Worm (Caenorhabditis elegans) whole organism, L3 larva: ENCODE measurements around the gene srv-22.

Experiments used
- ZK546.5 ChIP-seq: sonication (generic microtip); optimal IDR thresholded peaks from 2 replicates; lab custom pipeline; 2017; ENCODE audit warnings: missing biosample characterization, missing genetic modification characterization
- aly-2 ChIP-seq: fragments of 150-350 bp; optimal IDR thresholded peaks from 2 replicates; lab custom pipeline; 2014; ENCODE audit warnings: missing biosample characterization, missing genetic modification characterization
- ceh-16 ChIP-seq: sonication (generic microtip); optimal IDR thresholded peaks from 2 replicates; lab custom pipeline; 2017; ENCODE audit warnings: missing biosample characterization, missing genetic modification characterization
- ceh-28 ChIP-seq: fragments of 150-350 bp; optimal IDR thresholded peaks from 2 replicates; lab custom pipeline; 2014; ENCODE audit warnings: missing biosample characterization, missing genetic modification reagents, missing genetic modification characterization
- ceh-82 ChIP-seq: fragments of 150-350 bp; optimal IDR thresholded peaks from 2 replicates; lab custom pipeline; 2014; ENCODE audit warnings: missing biosample characterization, missing genetic modification characterization
- ceh-9 ChIP-seq: sonication (generic microtip); optimal IDR thresholded peaks from 2 replicates; lab custom pipeline; 2018; ENCODE audit warnings: missing biosample characterization, missing genetic modification characterization
- daf-12 ChIP-seq: fragments of 150-350 bp; optimal IDR thresholded peaks from 2 replicates; lab custom pipeline; 2014; ENCODE audit warnings: missing biosample characterization, missing genetic modification reagents, missing genetic modification characterization
- egl-5 ChIP-seq: fragments of 150-350 bp; optimal IDR thresholded peaks from 2 replicates; lab custom pipeline; 2017; ENCODE audit warnings: missing biosample characterization, missing genetic modification reagents, missing genetic modification characterization, inconsistent platforms
- elt-1 ChIP-seq: fragments of 150-350 bp; optimal IDR thresholded peaks from 2 replicates; lab custom pipeline; 2014; ENCODE audit warnings: missing biosample characterization, missing genetic modification characterization
- eor-1 ChIP-seq, 2 experiments: fragments of 150-350 bp; optimal IDR thresholded peaks; 2 replicates each; lab custom pipeline; 2014 to 2018; ENCODE audit warnings: missing biosample characterization in 2 of 2, missing genetic modification characterization in 2 of 2
- fkh-2 ChIP-seq: fragments of 150-350 bp; optimal IDR thresholded peaks from 2 replicates; lab custom pipeline; 2014; ENCODE audit warnings: missing biosample characterization, missing genetic modification reagents, missing genetic modification characterization
- hmg-11 ChIP-seq: sonication (generic microtip); optimal IDR thresholded peaks from 2 replicates; lab custom pipeline; 2016; ENCODE audit warnings: missing genetic modification characterization, missing compliant biosample characterization
- jun-1 ChIP-seq: fragments of 150-350 bp; optimal IDR thresholded peaks from 2 replicates; lab custom pipeline; 2014; ENCODE audit warnings: missing biosample characterization, missing genetic modification reagents, missing genetic modification characterization
- lin-39 ChIP-seq: fragments of 150-350 bp; optimal IDR thresholded peaks from 2 replicates; lab custom pipeline; 2018; ENCODE audit warnings: missing biosample characterization, missing genetic modification reagents, missing genetic modification characterization
- lsy-12 ChIP-seq: sonication (generic microtip); optimal IDR thresholded peaks from 2 replicates; lab custom pipeline; 2016; ENCODE audit warnings: mild to moderate bottlenecking, missing genetic modification characterization, missing compliant biosample characterization
- mml-1 ChIP-seq: fragments of 150-350 bp; sonication (generic microtip); optimal IDR thresholded peaks from 3 replicates; lab custom pipeline; 2014; ENCODE audit warnings: missing biosample characterization, missing genetic modification characterization
- nfya-1 ChIP-seq: sonication (generic microtip); optimal IDR thresholded peaks from 2 replicates; lab custom pipeline; 2017; ENCODE audit warnings: missing genetic modification characterization, mild to moderate bottlenecking, missing compliant biosample characterization, antibody characterized with exemption, moderate library complexity; ENCODE audit not compliant: insufficient read depth
- nhr-12 ChIP-seq: fragments of 150-350 bp; optimal IDR thresholded peaks from 2 replicates; lab custom pipeline; 2014; ENCODE audit warnings: missing biosample characterization, missing genetic modification characterization
- nhr-23 ChIP-seq: fragments of 150-350 bp; optimal IDR thresholded peaks from 2 replicates; lab custom pipeline; 2014; ENCODE audit warnings: missing biosample characterization, missing genetic modification reagents, missing genetic modification characterization
- nhr-237 ChIP-seq: fragments of 150-350 bp; optimal IDR thresholded peaks from 2 replicates; lab custom pipeline; 2014; ENCODE audit warnings: missing biosample characterization, missing genetic modification characterization
- nhr-28 ChIP-seq: fragments of 150-350 bp; optimal IDR thresholded peaks from 2 replicates; lab custom pipeline; 2014; ENCODE audit warnings: missing biosample characterization, missing genetic modification characterization
- nhr-43 ChIP-seq: sonication (generic microtip); optimal IDR thresholded peaks from 2 replicates; lab custom pipeline; 2016; ENCODE audit warnings: mild to moderate bottlenecking, missing genetic modification characterization, missing compliant biosample characterization; ENCODE audit not compliant: poor library complexity, severe bottlenecking
- pqm-1 ChIP-seq: fragments of 150-350 bp; optimal IDR thresholded peaks from 2 replicates; lab custom pipeline; 2017; ENCODE audit warnings: missing biosample characterization, missing genetic modification characterization, inconsistent platforms
- snpc-4 ChIP-seq: fragments of 150-350 bp; optimal IDR thresholded peaks from 2 replicates; lab custom pipeline; 2014; ENCODE audit warnings: missing biosample characterization, missing genetic modification characterization
- unc-62 ChIP-seq: fragments of 150-350 bp; sonication (generic microtip); optimal IDR thresholded peaks from 4 replicates; lab custom pipeline; 2014; ENCODE audit warnings: missing biosample characterization, missing genetic modification reagents, missing genetic modification characterization
- zag-1 ChIP-seq: fragments of 150-350 bp; optimal IDR thresholded peaks from 2 replicates; lab custom pipeline; 2014; ENCODE audit warnings: missing biosample characterization, missing genetic modification characterization
- ztf-4 ChIP-seq: fragments of 150-350 bp; optimal IDR thresholded peaks from 2 replicates; lab custom pipeline; 2014; ENCODE audit warnings: missing biosample characterization, missing genetic modification characterization

The srv-22 gene

DNA sequence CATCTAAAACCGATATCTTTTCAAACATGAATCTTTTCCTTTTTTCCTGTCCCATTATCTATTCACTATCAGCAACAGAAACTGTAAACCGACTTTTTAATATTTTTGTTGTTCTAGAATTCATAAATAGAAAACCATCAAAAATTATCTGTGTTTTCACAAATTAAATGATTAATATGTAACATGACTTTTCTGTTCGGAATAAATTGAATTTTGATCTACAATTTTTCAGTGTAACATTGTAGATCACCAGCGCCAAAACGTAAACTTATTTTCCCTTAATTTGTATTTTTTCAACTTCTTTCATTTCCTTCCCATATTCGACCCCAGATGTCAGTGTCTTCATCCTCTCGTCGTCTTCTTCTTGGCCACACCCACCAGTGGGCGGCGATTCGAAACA, 11.5 kb upstream of the srv-22 start, which contains the start of gene H04M03.3:
TSS of gene H04M03.3 (plus strand) at position 301 of the 400 bp plus-strand sequence.
- TF ChIP-seq snpc-4 (tag; lab: Kevin White, UChicago) (no peak), mml-1 (tag; lab: Kevin White, UChicago) (no peak), ceh-28 (tag; lab: Kevin White, UChicago) (no peak), lsy-12 (tag; lab: Kevin White, UChicago) (no peak)

DNA sequence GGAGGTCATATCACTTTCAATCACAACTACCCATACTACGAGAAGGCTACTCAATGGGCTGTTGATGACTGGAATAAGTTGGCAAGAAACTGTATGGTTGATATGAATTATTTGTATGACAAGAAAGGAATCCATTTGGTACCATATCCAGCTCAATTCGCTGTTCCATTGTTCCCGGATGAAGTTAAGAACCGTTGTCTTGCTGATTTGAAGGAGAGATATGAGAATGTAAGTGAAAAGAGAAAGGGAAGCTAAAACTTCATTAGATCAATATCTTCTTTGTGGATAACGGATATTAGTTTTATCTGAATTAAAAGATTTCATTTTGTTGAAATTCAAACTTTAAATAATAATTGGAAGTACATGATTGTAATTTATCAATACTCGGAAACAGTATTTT, 6.9 kb upstream of the srv-22 start:
- TF ChIP-seq egl-5 (no peak), ztf-4 (tag; lab: Kevin White, UChicago) (no peak)

DNA sequence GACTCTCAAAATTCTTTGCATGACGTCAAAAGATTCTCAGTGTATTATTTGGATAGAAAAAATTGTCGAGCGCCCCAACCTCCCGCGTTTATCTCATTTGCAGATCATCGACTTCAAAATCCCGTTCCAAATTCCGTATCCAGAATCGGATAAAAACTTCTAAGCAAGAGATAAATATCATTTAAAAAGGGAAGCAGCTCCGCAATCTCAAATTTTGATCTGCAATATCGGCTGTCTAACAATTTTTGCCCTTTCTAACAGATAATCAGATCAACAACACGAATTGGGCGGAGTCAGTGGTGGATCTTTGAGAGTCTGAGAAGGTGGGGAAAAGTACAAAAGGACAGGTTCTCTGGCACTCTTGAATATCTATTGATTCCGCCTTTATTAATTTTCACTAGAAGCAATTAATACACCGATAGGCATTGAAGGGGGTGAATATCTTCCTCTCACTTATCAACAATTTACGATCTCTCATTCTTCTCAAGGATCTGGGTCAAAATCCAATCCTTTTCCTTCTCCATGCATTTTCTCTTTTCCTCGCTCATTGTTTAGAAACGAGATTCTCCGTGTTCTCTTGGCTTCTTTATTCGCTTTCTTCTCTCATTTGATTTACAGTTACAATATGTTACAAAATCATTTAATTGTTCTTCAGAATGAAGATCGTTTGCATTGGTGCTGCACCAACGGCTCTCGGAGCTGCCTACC, 5.6 kb upstream of the srv-22 start, which contains the start of gene glf-1:
TSS of gene glf-1 (plus strand) at position 656 of the 708 bp plus-strand sequence.
- TF ChIP-seq nhr-23 (tag; lab: Kevin White, UChicago), result peak; percentile 30
- peak; percentile 1 for TF ChIP-seq nhr-43 (tag; lab: Kevin White, UChicago)
- TF ChIP-seq nhr-237, result no peak
- no peak for TF ChIP-seq fkh-2
- TF ChIP-seq elt-1 (tag; lab: Kevin White, UChicago), result peak; percentile 84
- TF ChIP-seq, all 47 proteins: peak for 3

DNA sequence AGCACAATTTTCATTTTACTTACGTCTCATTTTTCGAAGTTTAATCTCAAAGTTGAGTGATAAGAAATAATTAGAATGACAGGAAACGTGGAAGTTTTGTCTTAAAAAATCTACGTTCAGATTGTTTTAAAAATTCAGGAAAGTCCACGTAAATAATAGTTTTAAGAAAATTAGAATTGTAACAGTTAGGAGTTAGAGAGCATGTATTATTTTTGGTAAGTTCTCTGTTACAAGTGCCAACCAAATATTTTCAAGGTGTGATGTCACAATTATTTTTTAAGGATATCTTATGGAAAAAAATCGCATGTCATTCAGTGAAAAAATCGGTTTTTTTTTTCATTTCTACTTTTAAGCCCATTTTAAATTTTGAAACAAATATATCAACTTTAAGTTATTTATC, 4.7 kb upstream of the srv-22 start, which contains the start of gene H04M03.11:
TSS of gene H04M03.11 (minus strand) at position 101 of the 400 bp plus-strand sequence.
- no peak for TF ChIP-seq nhr-43 (tag; lab: Kevin White, UChicago)
- no peak for TF ChIP-seq hmg-11 (tag; lab: Kevin White, UChicago)
- no peak for TF ChIP-seq nhr-28 (tag; lab: Kevin White, UChicago)
- TF ChIP-seq zag-1 (tag; lab: Kevin White, UChicago), result no peak
- TF ChIP-seq nhr-23 (tag; lab: Kevin White, UChicago), result no peak
- TF ChIP-seq eor-1 (tag; optimal IDR thresholded peaks at IDR 0.05; lab: Kevin White, UChicago), result no peak
- TF ChIP-seq ceh-9 (tag; lab: Kevin White, UChicago), result no peak
- no peak for TF ChIP-seq daf-12 (tag; lab: Kevin White, UChicago)
- no peak for TF ChIP-seq ztf-4 (tag; lab: Kevin White, UChicago)

DNA sequence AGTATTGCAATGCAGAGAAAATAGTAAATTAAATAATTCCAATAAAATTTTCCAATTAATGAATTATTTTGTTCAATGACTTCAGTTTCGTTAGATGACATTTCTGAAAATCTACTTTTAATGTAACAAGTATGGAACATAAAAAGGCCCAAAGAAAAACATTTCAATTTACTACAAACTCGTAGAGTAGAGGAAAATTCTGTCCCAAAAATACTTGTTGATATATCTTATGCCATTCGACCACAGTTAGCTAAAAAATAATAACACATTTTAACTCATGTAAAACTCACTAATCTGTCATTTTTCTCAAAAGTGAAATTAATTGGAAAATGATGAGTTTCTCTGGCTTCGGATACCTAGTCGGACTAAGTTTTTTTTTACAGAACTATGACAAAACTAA, 2.5 kb downstream of the srv-22 start, which contains the start of gene srv-21:
TSS of gene srv-21 (minus strand) at position 101 of the 400 bp plus-strand sequence.
- TF ChIP-seq jun-1 (tag; lab: Kevin White, UChicago) (no peak), nhr-237 (no peak), nfya-1 (tag; lab: Kevin White, UChicago) (no peak), daf-12 (tag; lab: Kevin White, UChicago) (no peak), ceh-16 (tag; lab: Kevin White, UChicago) (no peak), ceh-82 (tag; lab: Kevin White, UChicago) (no peak), snpc-4 (tag; lab: Kevin White, UChicago) (no peak), nhr-43 (tag; lab: Kevin White, UChicago) (no peak), pqm-1 (tag; lab: Kevin White, UChicago) (no peak), nhr-12 (tag; lab: Kevin White, UChicago) (no peak), unc-62 (GFP tag; lab: Kevin White, UChicago) (no peak), lin-39 (tag; lab: Kevin White, UChicago) (no peak), ZK546.5 (tag; lab: Kevin White, UChicago) (no peak), elt-1 (tag; lab: Kevin White, UChicago) (no peak), egl-5 (no peak), fkh-2 (no peak)
- TF ChIP-seq, all 47 proteins: peak for 0

DNA sequence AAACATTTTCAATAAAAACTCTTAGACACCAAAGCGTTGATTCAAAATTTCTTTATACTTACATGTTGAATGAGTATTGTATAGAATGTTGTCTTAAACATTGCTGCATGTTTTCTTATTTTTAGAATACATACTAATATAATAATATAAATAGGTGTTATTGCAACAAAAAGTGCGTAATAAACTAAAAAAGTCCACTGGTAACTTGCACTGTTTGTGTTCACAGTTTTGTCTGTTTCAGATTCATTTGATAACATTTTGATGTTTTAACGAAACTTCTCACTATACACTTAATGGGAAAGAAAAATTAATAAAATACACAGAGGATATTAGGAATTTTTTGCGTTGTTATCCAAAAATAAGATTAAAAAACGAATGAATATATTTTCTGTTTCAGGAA, 5.9 kb downstream of the srv-22 start, which contains the start of gene srv-19:
TSS of gene srv-19 (minus strand) at position 101 of the 400 bp plus-strand sequence.
- TF ChIP-seq hmg-11 (tag; lab: Kevin White, UChicago) (no peak), nhr-28 (tag; lab: Kevin White, UChicago) (no peak), aly-2 (tag; lab: Kevin White, UChicago) (no peak), jun-1 (tag; lab: Kevin White, UChicago) (no peak)
